Worm (Caenorhabditis elegans) whole organism, early embryonic: ENCODE measurements around the gene clec-224.

Source experiments
- B0310.2 ChIP-seq: sonication (generic microtip); optimal IDR thresholded peaks from 2 replicates; lab custom pipeline; 2016; ENCODE audit warnings: mild to moderate bottlenecking, missing genetic modification characterization, missing compliant biosample characterization
- F13C5.2 ChIP-seq: sonication (generic microtip); optimal IDR thresholded peaks from 2 replicates; lab custom pipeline; 2017; ENCODE audit warnings: mild to moderate bottlenecking, missing genetic modification characterization, inconsistent platforms, missing compliant biosample characterization
- aly-1 ChIP-seq: sonication (generic microtip); optimal IDR thresholded peaks from 2 replicates; lab custom pipeline; 2016; ENCODE audit warnings: missing genetic modification characterization, missing compliant biosample characterization
- ama-1 ChIP-seq: fragments of 150-350 bp; optimal IDR thresholded peaks from 2 replicates; lab custom pipeline; 2014
- ceh-13 ChIP-seq: fragments of 200-800 bp; sonication (Bioruptor generic); optimal IDR thresholded peaks from 2 replicates; lab custom pipeline; 2018; ENCODE audit warnings: mild to moderate bottlenecking, missing genetic modification characterization, missing compliant biosample characterization
- ceh-36 ChIP-seq: sonication (generic microtip); optimal IDR thresholded peaks from 2 replicates; lab custom pipeline; 2016; ENCODE audit warnings: missing genetic modification characterization, inconsistent platforms, missing compliant biosample characterization
- ets-7 ChIP-seq: sonication (generic microtip); optimal IDR thresholded peaks from 2 replicates; lab custom pipeline; 2016; ENCODE audit warnings: missing genotype, missing genetic modification characterization, missing compliant biosample characterization
- flt-1 ChIP-seq: fragments of 200-800 bp; sonication (Bioruptor generic); IDR thresholded peaks from 2 replicates; pipeline ENCODE4 v1.3.6; 2022; ENCODE audit warnings: missing genetic modification characterization, missing compliant biosample characterization
- hmbx-1 ChIP-seq: sonication (generic microtip); optimal IDR thresholded peaks from 2 replicates; lab custom pipeline; 2016; ENCODE audit warnings: mild to moderate bottlenecking, missing genetic modification characterization, missing compliant biosample characterization
- hmg-4 ChIP-seq: fragments of 200-800 bp; sonication (Bioruptor generic); optimal IDR thresholded peaks from 2 replicates; lab custom pipeline; 2018; ENCODE audit warnings: mild to moderate bottlenecking, missing genetic modification characterization, missing compliant biosample characterization
- hnd-1 ChIP-seq: sonication (generic microtip); optimal IDR thresholded peaks from 2 replicates; lab custom pipeline; 2016; ENCODE audit warnings: missing genetic modification characterization, missing compliant biosample characterization
- pes-1 ChIP-seq: fragments of 200-800 bp; sonication (Bioruptor generic); IDR thresholded peaks from 2 replicates; pipeline ENCODE4 v1.3.6; 2022; ENCODE audit warnings: missing genetic modification reagents, missing genetic modification characterization, missing compliant biosample characterization
- scrt-1 ChIP-seq: fragments of 200-800 bp; sonication (Bioruptor generic); IDR thresholded peaks from 2 replicates; pipeline ENCODE4 v1.3.6; 2022; ENCODE audit warnings: missing genetic modification characterization, missing compliant biosample characterization
- sea-1 ChIP-seq: fragments of 200-800 bp; sonication (Bioruptor generic); conservative IDR thresholded peaks from 2 replicates; pipeline ENCODE4 v1.3.6; 2022; ENCODE audit warnings: missing genetic modification characterization, missing compliant biosample characterization
- tbx-11 ChIP-seq: fragments of 200-800 bp; sonication (Bioruptor generic); IDR thresholded peaks from 2 replicates; pipeline ENCODE4 v1.3.6; 2022; ENCODE audit warnings: missing genetic modification characterization, missing compliant biosample characterization
- tbx-37 ChIP-seq: fragments of 200-800 bp; sonication (Bioruptor generic); conservative IDR thresholded peaks from 2 replicates; pipeline ENCODE4 v1.3.6; 2022; ENCODE audit warnings: missing genetic modification reagents, missing genetic modification characterization, missing compliant biosample characterization
- tra-4 ChIP-seq: sonication (generic microtip); optimal IDR thresholded peaks from 2 replicates; lab custom pipeline; 2017; ENCODE audit warnings: missing genetic modification characterization, missing compliant biosample characterization

Gene clec-224

ce11 chrV:12179338-12179737 is at the start of gene clec-224:
Gene clec-224, minus strand, starts transcription at chrV:12179438.
- TF ChIP-seq ceh-36: peak; percentile 9
- no peak for TF ChIP-seq flt-1

ce11 chrV:12213027-12213426 is 33.8 kb upstream of the clec-224 start, which contains the start of gene vab-8:
Gene vab-8, plus strand, starts transcription at chrV:12213327.
- TF ChIP-seq tbx-11 (GFP tag; lab: Robert Waterston, UW) (no peak), flt-1 (no peak), tra-4 (tag; lab: Kevin White, UChicago) (no peak), pes-1 (GFP tag; lab: Robert Waterston, UW) (no peak), ama-1 (lab: Kevin White, UChicago) (no peak), hmg-4 (no peak), hnd-1 (tag; lab: Kevin White, UChicago) (no peak), hmbx-1 (tag; lab: Kevin White, UChicago) (no peak), scrt-1 (GFP tag; lab: Robert Waterston, UW) (no peak), F13C5.2 (tag; lab: Kevin White, UChicago) (no peak), sea-1 (no peak), tbx-37 (no peak), B0310.2 (no peak), aly-1 (no peak), ets-7 (tag; lab: Kevin White, UChicago) (no peak), ceh-13 (GFP tag; lab: Kevin White, UChicago) (no peak), ceh-36 (no peak)

- TF ChIP-seq tbx-11 (GFP tag; lab: Robert Waterston, UW): no peak
- no peak for TF ChIP-seq aly-1
- no peak for TF ChIP-seq hmbx-1 (tag; lab: Kevin White, UChicago)
- TF ChIP-seq ama-1 (lab: Kevin White, UChicago): no peak
- no peak for TF ChIP-seq sea-1
- TF ChIP-seq ceh-36: no peak
- no peak for TF ChIP-seq ets-7 (tag; lab: Kevin White, UChicago)
- no peak for TF ChIP-seq hmg-4
- no peak for TF ChIP-seq pes-1 (GFP tag; lab: Robert Waterston, UW)
- no peak for TF ChIP-seq ceh-13 (GFP tag; lab: Kevin White, UChicago)
- no peak for TF ChIP-seq tra-4 (tag; lab: Kevin White, UChicago)
- TF ChIP-seq hnd-1 (tag; lab: Kevin White, UChicago): no peak
- TF ChIP-seq F13C5.2 (tag; lab: Kevin White, UChicago): no peak
- TF ChIP-seq flt-1: no peak
These were observed 31.9 kb upstream of the clec-224 start for ce11 chrV:12211090-12211489.

ce11 chrV:12209951-12210350 is 30.7 kb upstream of the clec-224 start:
- no peak for TF ChIP-seq tbx-11 (GFP tag; lab: Robert Waterston, UW)
- no peak for TF ChIP-seq F13C5.2 (tag; lab: Kevin White, UChicago)
- no peak for TF ChIP-seq tbx-37
- TF ChIP-seq ceh-36: no peak

- no peak for TF ChIP-seq aly-1
These were observed 29.4 kb upstream of the clec-224 start for ce11 chrV:12208678-12209077.

- TF ChIP-seq ets-7 (tag; lab: Kevin White, UChicago) (no peak), B0310.2 (no peak), tra-4 (tag; lab: Kevin White, UChicago) (no peak), sea-1 (no peak), aly-1 (no peak), hmg-4 (no peak), F13C5.2 (tag; lab: Kevin White, UChicago) (no peak)
These were observed 20.2 kb upstream of the clec-224 start for ce11 chrV:12199474-12199873.

- TF ChIP-seq hnd-1 (tag; lab: Kevin White, UChicago) (no peak), F13C5.2 (tag; lab: Kevin White, UChicago) (no peak), aly-1 (no peak), pes-1 (GFP tag; lab: Robert Waterston, UW) (no peak), hmg-4 (no peak), tbx-11 (GFP tag; lab: Robert Waterston, UW) (no peak), ceh-13 (GFP tag; lab: Kevin White, UChicago) (no peak), tra-4 (tag; lab: Kevin White, UChicago) (no peak), B0310.2 (no peak)
These were observed 19.3 kb upstream of the clec-224 start, which contains the start of gene lon-3 for ce11 chrV:12198545-12198944. Gene lon-3, minus strand, starts transcription at chrV:12198645.

- TF ChIP-seq F13C5.2 (tag; lab: Kevin White, UChicago): no peak
- TF ChIP-seq pes-1 (GFP tag; lab: Robert Waterston, UW): no peak
- TF ChIP-seq flt-1: no peak
- TF ChIP-seq ceh-36: no peak
- no peak for TF ChIP-seq tra-4 (tag; lab: Kevin White, UChicago)
- TF ChIP-seq hnd-1 (tag; lab: Kevin White, UChicago): no peak
- TF ChIP-seq ama-1 (lab: Kevin White, UChicago): no peak
- TF ChIP-seq ets-7 (tag; lab: Kevin White, UChicago): no peak
- no peak for TF ChIP-seq aly-1
- no peak for TF ChIP-seq hmg-4
- no peak for TF ChIP-seq B0310.2
- no peak for TF ChIP-seq scrt-1 (GFP tag; lab: Robert Waterston, UW)
- TF ChIP-seq hmbx-1 (tag; lab: Kevin White, UChicago): no peak
- no peak for TF ChIP-seq tbx-37
- TF ChIP-seq tbx-11 (GFP tag; lab: Robert Waterston, UW): no peak
- TF ChIP-seq sea-1: no peak
- TF ChIP-seq ceh-13 (GFP tag; lab: Kevin White, UChicago): no peak
These were observed 18.5 kb upstream of the clec-224 start for ce11 chrV:12197748-12198147.

- TF ChIP-seq tra-4 (tag; lab: Kevin White, UChicago): no peak
- no peak for TF ChIP-seq ama-1 (lab: Kevin White, UChicago)
- no peak for TF ChIP-seq scrt-1 (GFP tag; lab: Robert Waterston, UW)
- TF ChIP-seq aly-1: no peak
- no peak for TF ChIP-seq ceh-36
- TF ChIP-seq ceh-13 (GFP tag; lab: Kevin White, UChicago): no peak
- TF ChIP-seq flt-1: no peak
- TF ChIP-seq sea-1: no peak
- no peak for TF ChIP-seq hmbx-1 (tag; lab: Kevin White, UChicago)
- TF ChIP-seq tbx-37: no peak
- TF ChIP-seq ets-7 (tag; lab: Kevin White, UChicago): no peak
- no peak for TF ChIP-seq hnd-1 (tag; lab: Kevin White, UChicago)
- no peak for TF ChIP-seq F13C5.2 (tag; lab: Kevin White, UChicago)
These were observed 17.4 kb upstream of the clec-224 start for ce11 chrV:12196659-12197058.
